Worm (Caenorhabditis elegans) whole organism, L4 larva: ENCODE data around the gene cah-2.

Experiments used
- D1046.2 ChIP-seq: fragments of 200-800 bp; sonication (Bioruptor generic); IDR thresholded peaks from 2 replicates; pipeline ENCODE4 v1.3.6; 2022; ENCODE audit warnings: missing genetic modification characterization, missing compliant biosample characterization
- F10B5.3 ChIP-seq: sonication (generic microtip); optimal IDR thresholded peaks from 2 replicates; lab custom pipeline; 2016; ENCODE audit warnings: mild to moderate bottlenecking, missing genetic modification characterization, missing compliant biosample characterization
- F26F4.8 ChIP-seq: fragments of 200-800 bp; sonication (Bioruptor generic); conservative IDR thresholded peaks from 2 replicates; pipeline ENCODE4 v1.3.6; 2022; ENCODE audit warnings: missing genetic modification characterization, missing compliant biosample characterization
- T20F7.1 ChIP-seq: fragments of 200-800 bp; sonication (Bioruptor generic); optimal IDR thresholded peaks from 2 replicates; lab custom pipeline; 2018; ENCODE audit warnings: mild to moderate bottlenecking, missing genetic modification characterization, missing compliant biosample characterization
- aly-2 ChIP-seq: sonication (generic microtip); optimal IDR thresholded peaks from 2 replicates; lab custom pipeline; 2018; ENCODE audit warnings: missing biosample characterization, missing genetic modification characterization
- ceh-32 ChIP-seq: sonication (generic microtip); optimal IDR thresholded peaks from 2 replicates; lab custom pipeline; 2016; ENCODE audit warnings: mild to moderate bottlenecking, missing genetic modification characterization, missing compliant biosample characterization; ENCODE audit not compliant: poor library complexity
- ces-1 ChIP-seq: fragments of 150-350 bp; sonication (generic microtip); optimal IDR thresholded peaks from 4 replicates; lab custom pipeline; 2014; ENCODE audit warnings: missing biosample characterization, missing genetic modification reagents, missing genetic modification characterization
- daf-16 ChIP-seq, 3 experiments: sonication (generic microtip); optimal IDR thresholded peaks; 2 replicates each; lab custom pipeline; 2016 to 2017; ENCODE audit warnings: missing genetic modification characterization in 3 of 3, missing genetic modification reagents in 3 of 3, mild to moderate bottlenecking in 2 of 3, missing compliant biosample characterization in 2 of 3, missing biosample characterization in 1 of 3, moderate library complexity in 1 of 3
- duxl-1 ChIP-seq: sonication (generic microtip); optimal IDR thresholded peaks from 2 replicates; lab custom pipeline; 2016; ENCODE audit warnings: mild to moderate bottlenecking, missing genetic modification characterization, moderate library complexity, missing compliant biosample characterization; ENCODE audit not compliant: poor library complexity
- gei-8 ChIP-seq: fragments of 200-800 bp; sonication (Bioruptor generic); optimal IDR thresholded peaks from 2 replicates; lab custom pipeline; 2018; ENCODE audit warnings: mild to moderate bottlenecking, missing genetic modification characterization, missing compliant biosample characterization
- hif-1 ChIP-seq, 2 experiments: sonication (generic microtip); optimal IDR thresholded peaks; 2 replicates each; lab custom pipeline; 2016 to 2017; ENCODE audit warnings: missing compliant biosample characterization in 2 of 2, missing genetic modification characterization in 2 of 2, missing genetic modification reagents in 2 of 2, missing genotype in 2 of 2, mild to moderate bottlenecking in 1 of 2
- lim-7 ChIP-seq: fragments of 200-800 bp; sonication (Bioruptor generic); IDR thresholded peaks from 2 replicates; pipeline ENCODE4 v1.3.6; 2022; ENCODE audit warnings: missing genetic modification characterization, missing compliant biosample characterization
- lin-13 ChIP-seq: fragments of 150-350 bp; optimal IDR thresholded peaks from 2 replicates; lab custom pipeline; 2014; ENCODE audit warnings: missing biosample characterization, missing genetic modification reagents, missing genetic modification characterization
- madf-9 ChIP-seq: fragments of 200-800 bp; sonication (Bioruptor generic); conservative IDR thresholded peaks from 2 replicates; pipeline ENCODE4 v1.3.6; 2022; ENCODE audit warnings: missing genetic modification reagents, missing genetic modification characterization, missing compliant biosample characterization
- mdt-29 ChIP-seq: fragments of 200-800 bp; sonication (Bioruptor generic); IDR thresholded peaks from 2 replicates; pipeline ENCODE4 v1.3.6; 2022; ENCODE audit warnings: missing genetic modification reagents, missing genetic modification characterization, missing compliant biosample characterization
- mxl-3 ChIP-seq: fragments of 200-800 bp; sonication (Bioruptor generic); optimal IDR thresholded peaks from 2 replicates; lab custom pipeline; 2018; ENCODE audit warnings: mild to moderate bottlenecking, missing genetic modification characterization, missing compliant biosample characterization
- nhr-102 ChIP-seq: sonication (generic microtip); optimal IDR thresholded peaks from 2 replicates; lab custom pipeline; 2016; ENCODE audit warnings: mild to moderate bottlenecking, missing genetic modification characterization, moderate library complexity, missing compliant biosample characterization
- nhr-28 ChIP-seq: fragments of 150-350 bp; optimal IDR thresholded peaks from 2 replicates; lab custom pipeline; 2014; ENCODE audit warnings: missing biosample characterization, missing genetic modification characterization
- nhr-48 ChIP-seq: sonication (generic microtip); optimal IDR thresholded peaks from 2 replicates; lab custom pipeline; 2016; ENCODE audit warnings: mild to moderate bottlenecking, missing genetic modification characterization, missing compliant biosample characterization
- nhr-77 ChIP-seq: fragments of 150-350 bp; optimal IDR thresholded peaks from 2 replicates; lab custom pipeline; 2014; ENCODE audit warnings: missing biosample characterization, missing genetic modification characterization
- php-3 ChIP-seq: fragments of 200-800 bp; sonication (Bioruptor generic); IDR thresholded peaks from 2 replicates; pipeline ENCODE4 v1.3.6; 2022; ENCODE audit warnings: missing genetic modification reagents, missing genetic modification characterization, missing compliant biosample characterization
- snpc-4 ChIP-seq: fragments of 150-350 bp; optimal IDR thresholded peaks from 2 replicates; lab custom pipeline; 2014; ENCODE audit warnings: missing biosample characterization, missing genetic modification characterization
- spr-1 ChIP-seq: sonication (generic microtip); optimal IDR thresholded peaks from 2 replicates; lab custom pipeline; 2016; ENCODE audit warnings: mild to moderate bottlenecking, missing genetic modification characterization, missing compliant biosample characterization
- spr-3 ChIP-seq: fragments of 200-800 bp; sonication (Bioruptor generic); optimal IDR thresholded peaks from 2 replicates; lab custom pipeline; 2018; ENCODE audit warnings: mild to moderate bottlenecking, missing genetic modification characterization, missing compliant biosample characterization
- tra-1 ChIP-seq: fragments of 200-800 bp; sonication (Bioruptor generic); IDR thresholded peaks from 2 replicates; pipeline ENCODE4 v1.3.6; 2022; ENCODE audit warnings: missing genetic modification reagents, missing genetic modification characterization, missing compliant biosample characterization
- unc-62 ChIP-seq, 3 experiments: fragments of 150-350 bp in 1 of 3; sonication (generic microtip); optimal IDR thresholded peaks in 2 of 3; peaks in 1 of 3; 1 replicate in 1 of 3; 2 replicates in 2 of 3; lab custom pipeline; 2014 to 2017; ENCODE audit warnings: missing biosample characterization in 3 of 3, missing genetic modification characterization in 3 of 3, missing genetic modification reagents in 3 of 3, missing genotype in 1 of 3
- vab-7 ChIP-seq: fragments of 200-800 bp; sonication (Bioruptor generic); IDR thresholded peaks from 2 replicates; pipeline ENCODE4 v1.3.6; 2022; ENCODE audit warnings: missing genetic modification reagents, missing genetic modification characterization, missing compliant biosample characterization
- zfp-3 ChIP-seq: fragments of 200-800 bp; sonication (Bioruptor generic); conservative IDR thresholded peaks from 2 replicates; pipeline ENCODE4 v1.3.6; 2022; ENCODE audit warnings: missing genetic modification reagents, missing genetic modification characterization, missing compliant biosample characterization
- zip-11 ChIP-seq: fragments of 200-800 bp; sonication (Bioruptor generic); IDR thresholded peaks from 2 replicates; pipeline ENCODE4 v1.3.6; 2022; ENCODE audit warnings: missing genetic modification characterization, missing compliant biosample characterization
- ztf-7 ChIP-seq: fragments of 150-350 bp; optimal IDR thresholded peaks from 2 replicates; lab custom pipeline; 2014; ENCODE audit warnings: missing biosample characterization, missing genetic modification characterization

The cah-2 gene

DNA sequence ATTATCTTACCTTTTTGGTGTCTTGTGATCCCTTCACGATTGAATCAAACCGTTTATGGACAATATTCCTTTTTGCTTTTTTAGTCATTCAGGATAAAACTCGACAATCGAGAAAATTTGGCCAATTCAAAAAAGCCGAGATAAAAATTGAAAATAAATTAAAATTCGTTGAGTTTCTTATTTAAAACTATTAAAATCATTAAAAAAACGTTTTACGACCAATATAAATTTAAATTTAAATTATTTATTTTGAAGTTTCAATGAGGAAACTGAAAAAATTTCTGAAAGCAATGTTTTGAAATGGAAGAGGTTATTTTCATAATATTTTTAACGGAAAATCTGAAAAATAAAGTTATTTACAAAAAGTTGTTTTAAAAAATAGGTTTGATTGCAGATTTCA is 40.4 kb upstream of the cah-2 start, which contains the start of gene ZK1290.15:
TSS of gene ZK1290.15 (plus strand) at position 301 of the 400 bp plus-strand sequence.
- TF ChIP-seq aly-2 (tag; lab: Kevin White, UChicago) (no peak), ceh-32 (tag; lab: Kevin White, UChicago) (no peak), lin-13 (GFP tag; lab: Kevin White, UChicago) (no peak), F10B5.3 (tag; lab: Kevin White, UChicago) (no peak), D1046.2 (GFP tag; lab: Robert Waterston, UW) (no peak), snpc-4 (tag; lab: Kevin White, UChicago) (no peak), ztf-7 (tag; lab: Kevin White, UChicago) (no peak), php-3 (GFP tag; lab: Robert Waterston, UW) (no peak), spr-3 (GFP tag; lab: Kevin White, UChicago) (no peak), madf-9 (GFP tag; lab: Robert Waterston, UW) (no peak)

DNA sequence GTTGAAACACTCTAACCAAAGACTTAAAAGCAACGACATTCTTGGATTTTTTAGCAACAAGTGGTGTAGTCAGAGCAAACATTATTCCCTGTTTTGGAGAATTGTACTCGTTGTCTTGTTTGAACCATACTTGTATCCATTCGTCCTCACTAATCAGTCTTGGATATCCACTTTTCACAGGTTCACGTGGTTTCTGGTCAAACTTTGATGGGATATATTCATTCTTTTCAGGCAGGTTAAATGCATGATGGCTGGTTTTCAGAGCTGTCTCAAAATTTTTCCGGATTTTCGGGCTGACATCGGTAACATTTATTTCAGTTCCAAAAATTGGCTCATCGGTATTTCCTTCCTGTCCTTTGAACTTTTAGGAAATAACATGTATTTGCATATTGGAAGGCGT is 38.5 kb upstream of the cah-2 start:
- TF ChIP-seq unc-62 (GFP tag; optimal IDR thresholded peaks at IDR 0.05 in 1 of 2; lab: Kevin White, UChicago) (peak in 1 of 2 experiments; percentile 95), unc-62 (tag; optimal IDR thresholded peaks at IDR 0.05; lab: Kevin White, UChicago) (no peak), lim-7 (GFP tag; lab: Robert Waterston, UW) (no peak)
- TF ChIP-seq, all 104 proteins: peak for 1

DNA sequence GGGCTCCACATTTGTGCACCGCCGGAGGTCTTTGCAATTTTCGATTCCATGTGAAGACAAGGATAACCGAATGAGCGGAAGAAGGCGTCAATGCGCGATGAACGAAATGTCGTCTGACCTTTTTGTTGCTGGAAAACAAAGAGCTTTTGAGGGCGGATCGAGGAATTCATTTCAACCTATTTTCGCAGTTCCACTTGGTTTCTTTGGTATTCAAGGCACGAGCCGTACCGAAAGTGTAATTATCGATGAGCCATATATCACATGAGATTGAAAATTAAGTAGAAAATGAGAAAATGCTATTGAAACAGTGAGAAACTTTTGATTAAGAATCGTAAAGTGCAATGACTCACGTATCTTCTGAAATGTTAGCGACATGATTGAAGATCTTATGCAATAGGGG is 36.3 kb upstream of the cah-2 start, which contains the start of gene glb-9:
TSS of gene glb-9 (minus strand) at position 101 of the 400 bp plus-strand sequence.
- TF ChIP-seq nhr-48 (tag; lab: Kevin White, UChicago): no peak
- TF ChIP-seq gei-8 (GFP tag; lab: Kevin White, UChicago): no peak
- no peak for TF ChIP-seq daf-16 (GFP tag; optimal IDR thresholded peaks at IDR 0.05; lab: Kevin White, UChicago)
- TF ChIP-seq daf-16 (tag; optimal IDR thresholded peaks at IDR 0.05; lab: Kevin White, UChicago): no peak
- TF ChIP-seq ces-1: no peak
- no peak for TF ChIP-seq mdt-29 (GFP tag; lab: Robert Waterston, UW)
- no peak for TF ChIP-seq spr-1
- TF ChIP-seq vab-7 (GFP tag; lab: Robert Waterston, UW): no peak
- TF ChIP-seq zfp-3 (GFP tag; lab: Robert Waterston, UW): no peak
- TF ChIP-seq nhr-102: no peak
- TF ChIP-seq duxl-1 (tag; lab: Kevin White, UChicago): no peak
- no peak for TF ChIP-seq zip-11 (GFP tag; lab: Robert Waterston, UW)

DNA sequence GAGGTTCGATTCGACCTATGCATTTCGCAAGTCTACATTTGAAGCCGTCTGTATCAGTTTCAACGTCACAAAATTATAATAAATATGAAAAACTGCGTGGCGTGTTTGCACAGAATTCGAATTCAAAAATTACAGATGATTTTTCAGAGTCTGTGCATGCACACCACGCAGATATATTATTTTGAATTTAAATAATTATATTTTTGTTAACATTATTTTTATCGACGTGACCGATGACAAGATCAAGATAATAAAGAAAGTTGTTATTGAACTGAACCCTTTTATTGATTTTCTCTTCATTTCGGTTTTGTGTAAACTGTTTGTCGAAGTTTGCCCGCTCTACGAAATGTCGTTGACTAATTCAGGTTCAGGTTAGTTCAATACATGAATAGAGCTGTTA is 22.1 kb upstream of the cah-2 start, which contains the start of gene C28F5.1:
TSS of gene C28F5.1 (plus strand) at position 301 of the 400 bp plus-strand sequence.
- TF ChIP-seq gei-8 (GFP tag; lab: Kevin White, UChicago) (no peak), F26F4.8 (GFP tag; lab: Robert Waterston, UW) (no peak), ztf-7 (tag; lab: Kevin White, UChicago) (no peak), nhr-77 (tag; lab: Kevin White, UChicago) (no peak)

DNA sequence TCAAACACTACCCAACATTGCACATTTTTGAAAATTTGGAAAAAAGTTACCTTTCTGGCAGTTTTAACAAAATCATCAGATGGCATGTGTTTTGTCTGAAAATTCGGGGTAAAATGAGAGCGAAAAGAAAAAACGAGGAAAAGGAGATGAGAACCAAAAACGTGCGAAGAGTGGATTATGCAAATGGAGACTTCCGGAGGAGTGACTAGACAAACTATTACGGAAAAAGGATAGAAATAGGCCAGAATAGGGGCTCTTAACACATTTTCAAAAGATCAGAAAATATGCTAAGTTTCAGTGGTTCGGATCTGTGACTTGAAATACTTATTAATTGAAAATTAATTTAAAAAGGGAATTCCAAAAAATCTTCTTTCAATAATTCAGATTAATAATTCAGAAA is 16.5 kb upstream of the cah-2 start, which contains the start of gene srab-14:
TSS of gene srab-14 (minus strand) at position 101 of the 400 bp plus-strand sequence.
- TF ChIP-seq T20F7.1 (GFP tag; lab: Kevin White, UChicago): no peak
- no peak for TF ChIP-seq mxl-3 (GFP tag; lab: Kevin White, UChicago)
- TF ChIP-seq tra-1 (GFP tag; lab: Robert Waterston, UW): no peak
- TF ChIP-seq mdt-29 (GFP tag; lab: Robert Waterston, UW): no peak
- no peak for TF ChIP-seq hif-1 (tag; optimal IDR thresholded peaks at IDR 0.05; lab: Kevin White, UChicago)
- TF ChIP-seq nhr-28 (tag; lab: Kevin White, UChicago): no peak
- TF ChIP-seq lim-7 (GFP tag; lab: Robert Waterston, UW): no peak
- TF ChIP-seq, all 104 proteins: peak for 0
